Worm (Caenorhabditis elegans) whole organism, L1 larva: ENCODE data around the gene col-124.

ENCODE experiments used
- C04F5.9 ChIP-seq: sonication (generic microtip); optimal IDR thresholded peaks from 2 replicates; lab custom pipeline; 2016; ENCODE audit warnings: missing genetic modification characterization, missing compliant biosample characterization
- alr-1 ChIP-seq: fragments of 200-800 bp; sonication (Bioruptor generic); optimal IDR thresholded peaks from 2 replicates; lab custom pipeline; 2018; ENCODE audit warnings: borderline replicate concordance, mild to moderate bottlenecking, missing genetic modification characterization, missing compliant biosample characterization
- aly-2 ChIP-seq: fragments of 150-350 bp; optimal IDR thresholded peaks from 2 replicates; lab custom pipeline; 2014; ENCODE audit warnings: missing biosample characterization, missing genetic modification characterization
- ceh-63 ChIP-seq: fragments of 200-800 bp; sonication (Bioruptor generic); optimal IDR thresholded peaks from 2 replicates; lab custom pipeline; 2018; ENCODE audit warnings: mild to moderate bottlenecking, missing genetic modification characterization, missing compliant biosample characterization
- ceh-90 ChIP-seq: sonication (generic microtip); optimal IDR thresholded peaks from 2 replicates; lab custom pipeline; 2016; ENCODE audit warnings: missing genetic modification characterization, missing compliant biosample characterization
- ces-1 ChIP-seq: fragments of 150-350 bp; optimal IDR thresholded peaks from 2 replicates; lab custom pipeline; 2014; ENCODE audit warnings: missing biosample characterization, missing genetic modification reagents, missing genetic modification characterization
- dpl-1 ChIP-seq, 3 experiments: fragments of 150-350 bp in 2 of 3; sonication (generic microtip) in 1 of 3; optimal IDR thresholded peaks; 2 replicates each; lab custom pipeline; 2014 to 2017; ENCODE audit warnings: missing biosample characterization in 3 of 3, missing genetic modification characterization in 3 of 3, missing genetic modification reagents in 3 of 3
- efl-1 ChIP-seq, 4 experiments: fragments of 150-350 bp; optimal IDR thresholded peaks in 3 of 4; peaks in 1 of 4; 1 replicate in 1 of 4; 2 replicates in 3 of 4; lab custom pipeline; 2014; ENCODE audit warnings: missing biosample characterization in 2 of 4, missing genetic modification characterization in 2 of 4, missing genetic modification reagents in 2 of 4
- egl-13 ChIP-seq: sonication (generic microtip); optimal IDR thresholded peaks from 2 replicates; lab custom pipeline; 2016; ENCODE audit warnings: missing genotype, missing genetic modification reagents, missing genetic modification characterization, missing compliant biosample characterization
- elt-2 ChIP-seq: sonication (generic microtip); optimal IDR thresholded peaks from 2 replicates; lab custom pipeline; 2016; ENCODE audit warnings: missing genetic modification characterization, mild to moderate bottlenecking, inconsistent platforms, missing compliant biosample characterization, missing genetic modification reagents
- elt-3 ChIP-seq, 6 experiments: fragments of 150-350 bp in 1 of 6; sonication (generic microtip); optimal IDR thresholded peaks; 2 replicates each; lab custom pipeline; 2017 to 2018; ENCODE audit warnings: missing biosample characterization in 6 of 6, missing genetic modification characterization in 6 of 6, inconsistent platforms in 1 of 6
- fkh-10 ChIP-seq: sonication (generic microtip); optimal IDR thresholded peaks from 2 replicates; lab custom pipeline; 2017; ENCODE audit warnings: missing biosample characterization, missing genetic modification reagents, missing genetic modification characterization
- fkh-4 ChIP-seq: sonication (generic microtip); optimal IDR thresholded peaks from 2 replicates; lab custom pipeline; 2016; ENCODE audit warnings: missing compliant biosample characterization, missing genetic modification characterization, borderline replicate concordance
- fkh-8 ChIP-seq: sonication (generic microtip); optimal IDR thresholded peaks from 2 replicates; lab custom pipeline; 2016; ENCODE audit warnings: mild to moderate bottlenecking, missing genetic modification characterization, missing compliant biosample characterization
- hlh-17 ChIP-seq: fragments of 200-800 bp; sonication (Bioruptor generic); optimal IDR thresholded peaks from 2 replicates; lab custom pipeline; 2018; ENCODE audit warnings: missing genetic modification characterization, mild to moderate bottlenecking, missing compliant biosample characterization, moderate library complexity, borderline replicate concordance
- hlh-4 ChIP-seq: sonication (generic microtip); optimal IDR thresholded peaks from 2 replicates; lab custom pipeline; 2016; ENCODE audit warnings: mild to moderate bottlenecking, missing genetic modification characterization, missing compliant biosample characterization
- irx-1 ChIP-seq: sonication (generic microtip); optimal IDR thresholded peaks from 2 replicates; lab custom pipeline; 2016; ENCODE audit warnings: missing genetic modification characterization, missing compliant biosample characterization
- lin-14 ChIP-seq: fragments of 200-800 bp; sonication (Bioruptor generic); optimal IDR thresholded peaks from 2 replicates; lab custom pipeline; 2018; ENCODE audit warnings: mild to moderate bottlenecking, missing genetic modification characterization, moderate library complexity, missing compliant biosample characterization
- lsy-2 ChIP-seq, 2 experiments: fragments of 150-350 bp; optimal IDR thresholded peaks; 2 replicates each; lab custom pipeline; 2014; ENCODE audit warnings: missing biosample characterization in 2 of 2, missing genetic modification characterization in 2 of 2
- mab-9 ChIP-seq: fragments of 200-800 bp; sonication (Bioruptor generic); IDR thresholded peaks from 2 replicates; pipeline ENCODE4 v1.3.6; 2022; ENCODE audit warnings: missing genetic modification reagents, missing genetic modification characterization, missing compliant biosample characterization
- mef-2 ChIP-seq: fragments of 150-350 bp; optimal IDR thresholded peaks from 2 replicates; lab custom pipeline; 2014; ENCODE audit warnings: missing biosample characterization, missing genetic modification characterization
- nhr-12 ChIP-seq: sonication (generic microtip); optimal IDR thresholded peaks from 2 replicates; lab custom pipeline; 2017; ENCODE audit warnings: missing biosample characterization, missing genetic modification characterization
- nhr-28 ChIP-seq: fragments of 150-350 bp; optimal IDR thresholded peaks from 2 replicates; lab custom pipeline; 2014; ENCODE audit warnings: missing biosample characterization, missing genetic modification characterization
- nhr-47 ChIP-seq: sonication (generic microtip); optimal IDR thresholded peaks from 2 replicates; lab custom pipeline; 2016; ENCODE audit warnings: mild to moderate bottlenecking, missing genetic modification characterization, moderate library complexity, missing compliant biosample characterization
- nhr-71 ChIP-seq: sonication (generic microtip); optimal IDR thresholded peaks from 2 replicates; lab custom pipeline; 2016; ENCODE audit warnings: mild to moderate bottlenecking, missing genetic modification characterization, moderate library complexity, missing compliant biosample characterization
- nhr-90 ChIP-seq: sonication (generic microtip); optimal IDR thresholded peaks from 2 replicates; lab custom pipeline; 2016; ENCODE audit warnings: mild to moderate bottlenecking, missing genetic modification characterization, missing compliant biosample characterization; ENCODE audit not compliant: poor library complexity
- pag-3 ChIP-seq: sonication (generic microtip); optimal IDR thresholded peaks from 2 replicates; lab custom pipeline; 2017; ENCODE audit warnings: missing genetic modification characterization, mild to moderate bottlenecking, missing compliant biosample characterization, antibody characterized with exemption, borderline replicate concordance; ENCODE audit not compliant: insufficient read depth
- rnt-1 ChIP-seq: sonication (generic microtip); optimal IDR thresholded peaks from 2 replicates; lab custom pipeline; 2016; ENCODE audit warnings: mild to moderate bottlenecking, missing genetic modification characterization, moderate library complexity, missing compliant biosample characterization
- snpc-4 ChIP-seq: fragments of 150-350 bp; optimal IDR thresholded peaks from 2 replicates; lab custom pipeline; 2014; ENCODE audit warnings: missing biosample characterization, missing genetic modification characterization
- sox-4 ChIP-seq: sonication (generic microtip); optimal IDR thresholded peaks from 2 replicates; lab custom pipeline; 2016; ENCODE audit warnings: missing genetic modification characterization, missing compliant biosample characterization
- sptf-1 ChIP-seq: fragments of 150-350 bp; optimal IDR thresholded peaks from 2 replicates; lab custom pipeline; 2014; ENCODE audit warnings: missing biosample characterization, missing genetic modification characterization
- tbx-2 ChIP-seq: sonication (generic microtip); optimal IDR thresholded peaks from 2 replicates; lab custom pipeline; 2016; ENCODE audit warnings: missing genetic modification characterization, missing compliant biosample characterization
- unc-130 ChIP-seq: fragments of 150-350 bp; optimal IDR thresholded peaks from 2 replicates; lab custom pipeline; 2017; ENCODE audit warnings: missing biosample characterization, missing genetic modification characterization, inconsistent platforms
- unc-30 ChIP-seq: sonication (generic microtip); optimal IDR thresholded peaks from 2 replicates; lab custom pipeline; 2017; ENCODE audit warnings: missing biosample characterization, missing genetic modification characterization
- unc-62 ChIP-seq: fragments of 150-350 bp; optimal IDR thresholded peaks from 2 replicates; lab custom pipeline; 2014; ENCODE audit warnings: missing biosample characterization, missing genetic modification reagents, missing genetic modification characterization
- unc-98 ChIP-seq: fragments of 200-800 bp; sonication (Bioruptor generic); IDR thresholded peaks from 2 replicates; pipeline ENCODE4 v1.3.6; 2022; ENCODE audit warnings: missing genetic modification characterization, missing compliant biosample characterization
- zip-4 ChIP-seq: fragments of 200-800 bp; sonication (Bioruptor generic); optimal IDR thresholded peaks from 2 replicates; lab custom pipeline; 2018; ENCODE audit warnings: mild to moderate bottlenecking, missing genetic modification characterization, moderate library complexity, missing compliant biosample characterization

The col-124 gene

ce11 chrIV:10180133-10180749, 36.0 kb upstream of the col-124 start, which contains the start of gene gta-1 (continued):
- TF ChIP-seq hlh-4 (tag; lab: Kevin White, UChicago) (no peak), egl-13 (tag; lab: Kevin White, UChicago) (no peak), ces-1 (no peak), alr-1 (tag; lab: Kevin White, UChicago) (no peak), fkh-8 (tag; lab: Kevin White, UChicago) (no peak), nhr-71 (tag; lab: Kevin White, UChicago) (peak; percentile 73), C04F5.9 (tag; lab: Kevin White, UChicago) (no peak), rnt-1 (tag; lab: Kevin White, UChicago) (peak; percentile 66), mab-9 (GFP tag; lab: Robert Waterston, UW) (no peak), nhr-12 (tag; lab: Kevin White, UChicago) (no peak), tbx-2 (tag; lab: Kevin White, UChicago) (peak; percentile 5), unc-30 (tag; lab: Kevin White, UChicago) (no peak), ceh-63 (GFP tag; lab: Kevin White, UChicago) (no peak), snpc-4 (tag; lab: Kevin White, UChicago) (no peak), lsy-2 (tag; optimal IDR thresholded peaks at IDR 0.05; lab: Kevin White, UChicago) (peak; percentile 1 to 47), unc-62 (GFP tag; lab: Kevin White, UChicago) (no peak), dpl-1 (GFP tag; optimal IDR thresholded peaks at IDR 0.05; lab: Kevin White, UChicago) (peak in 2 of 3 experiments; percentile 18 to 19), hlh-17 (GFP tag; lab: Kevin White, UChicago) (no peak), aly-2 (tag; lab: Kevin White, UChicago) (no peak), unc-130 (tag; lab: Kevin White, UChicago) (no peak), fkh-4 (tag; lab: Kevin White, UChicago) (no peak), elt-3 (tag; optimal IDR thresholded peaks at IDR 0.05; lab: Kevin White, UChicago) (no peak), zip-4 (GFP tag; lab: Kevin White, UChicago) (no peak), nhr-90 (tag; lab: Kevin White, UChicago) (no peak), sptf-1 (tag; lab: Kevin White, UChicago) (no peak), unc-98 (no peak), pag-3 (no peak), lin-14 (GFP tag; lab: Kevin White, UChicago) (peak; percentile 74), mef-2 (tag; lab: Kevin White, UChicago) (no peak), ceh-90 (tag; lab: Kevin White, UChicago) (no peak)

- TF ChIP-seq fkh-10 (peak; percentile 63), snpc-4 (tag; lab: Kevin White, UChicago) (no peak), nhr-47 (no peak), elt-2 (tag; lab: Kevin White, UChicago) (no peak), nhr-28 (no peak), irx-1 (tag; lab: Kevin White, UChicago) (no peak), sox-4 (tag; lab: Kevin White, UChicago) (no peak)
Observed at ce11 chrIV:10188505-10188904, 27.7 kb upstream of the col-124 start.

ce11 chrIV:10190586-10190985, 25.7 kb upstream of the col-124 start:
- no peak for TF ChIP-seq efl-1 (optimal IDR thresholded peaks at IDR 0.05; lab: Kevin White, UChicago)
- TF ChIP-seq efl-1 (GFP tag; optimal IDR thresholded peaks at IDR 0.05 in 1 of 2; lab: Kevin White, UChicago), result peak in 1 of 2 experiments; percentile 69
- no peak for TF ChIP-seq alr-1 (tag; lab: Kevin White, UChicago)
